Worm (Caenorhabditis elegans): ENCODE measurements around the gene srh-45.

- TF ChIP-seq ceh-82 (tag; optimal IDR thresholded peaks at IDR 0.05) (no peak), snpc-4 (tag; optimal IDR thresholded peaks at IDR 0.05) (no peak), mbf-1 (tag; optimal IDR thresholded peaks at IDR 0.05) (no peak), ZK546.5 (tag; optimal IDR thresholded peaks at IDR 0.05) (no peak), blmp-1 (tag; optimal IDR thresholded peaks at IDR 0.05; ENCODE audit: insufficient read depth) (no peak), unc-62 (GFP tag; optimal IDR thresholded peaks at IDR 0.05) (no peak), nhr-12 (tag; optimal IDR thresholded peaks at IDR 0.05) (no peak), nhr-11 (tag; optimal IDR thresholded peaks at IDR 0.05) (no peak), lin-39 (tag; optimal IDR thresholded peaks at IDR 0.05) (no peak)
These were observed 13.9 kb downstream of the srh-45 start, which contains the start of gene C03E10.1 for ce11 chrV:11290888-11291287.
